Fruit fly (Drosophila melanogaster) whole organism, embryonic: ENCODE data around the gene CG42577.
A peak's percentile ranks its signal among the peaks of the same experiment; 100 is the strongest.

Experiments used
- Awh ChIP-seq: fragments of 200-800 bp; sonication (Bioruptor generic); IDR thresholded peaks from 2 replicates; pipeline ENCODE4, ENCODE4 v1.3.6; 2022; ENCODE audit warnings: missing biosample characterization, missing genetic modification characterization
- Bgb ChIP-seq: fragments of 200-800 bp; sonication (Bioruptor generic); IDR thresholded peaks from 2 replicates; pipeline ENCODE4 v1.3.6; 2022; ENCODE audit warnings: missing biosample characterization, missing genetic modification characterization; ENCODE audit not compliant: partially characterized antibody
- BtbVII ChIP-seq: fragments of 200-800 bp; sonication (Bioruptor generic); optimal IDR thresholded peaks from 3 replicates; lab custom pipeline; 2017; ENCODE audit warnings: missing biosample characterization, mild to moderate bottlenecking, missing genetic modification characterization
- CG10366 ChIP-seq: fragments of 200-800 bp; sonication (Bioruptor generic); IDR thresholded peaks from 2 replicates; pipeline ENCODE4 v1.3.6; 2022; ENCODE audit warnings: missing biosample characterization, missing genetic modification characterization
- CG10979 ChIP-seq: fragments of 200-800 bp; sonication (Bioruptor generic); optimal IDR thresholded peaks from 2 replicates; lab custom pipeline; 2018; ENCODE audit warnings: missing biosample characterization, mild to moderate bottlenecking, missing genetic modification characterization, moderate library complexity
- CG11247 ChIP-seq: fragments of 200-800 bp; sonication (Bioruptor generic); IDR thresholded peaks from 2 replicates; pipeline ENCODE4 v1.3.6; 2022; ENCODE audit warnings: missing biosample characterization, missing genetic modification characterization
- CG11695 ChIP-seq: fragments of 200-800 bp; sonication (Bioruptor generic); IDR thresholded peaks from 3 replicates; pipeline ENCODE4 v1.3.6; 2022; ENCODE audit warnings: missing biosample characterization, missing genetic modification characterization
- CG15514 ChIP-seq: fragments of 200-800 bp; sonication (Bioruptor generic); optimal IDR thresholded peaks from 3 replicates; lab custom pipeline; 2017; ENCODE audit warnings: missing biosample characterization, missing genetic modification characterization, mild to moderate bottlenecking, moderate library complexity, missing genetic modification reagents
- CG15696 ChIP-seq: fragments of 200-800 bp; sonication (Bioruptor generic); optimal IDR thresholded peaks from 2 replicates; lab custom pipeline; 2019; ENCODE audit warnings: missing biosample characterization, mild to moderate bottlenecking, missing genetic modification characterization, moderate library complexity
- CG1602 ChIP-seq: fragments of 200-800 bp; sonication (Bioruptor generic); optimal IDR thresholded peaks from 3 replicates; lab custom pipeline; 2016; ENCODE audit warnings: missing biosample characterization, missing genetic modification characterization
- CG17612 ChIP-seq: fragments of 200-800 bp; sonication (Bioruptor generic); IDR thresholded peaks from 2 replicates; pipeline ENCODE4 v1.3.6; 2022; ENCODE audit warnings: missing biosample characterization, missing genetic modification characterization
- CG1792 ChIP-seq: fragments of 200-800 bp; sonication (Bioruptor generic); optimal IDR thresholded peaks from 2 replicates; lab custom pipeline; 2016; ENCODE audit warnings: missing biosample characterization, missing genetic modification characterization
- CG2199 ChIP-seq: fragments of 200-800 bp; sonication (Bioruptor generic); IDR thresholded peaks from 3 replicates; pipeline ENCODE4 v1.3.6; 2022; ENCODE audit warnings: missing biosample characterization, missing genetic modification characterization
- CG31388 ChIP-seq: fragments of 200-800 bp; sonication (Bioruptor generic); optimal IDR thresholded peaks from 2 replicates; lab custom pipeline; 2016; ENCODE audit warnings: missing biosample characterization, missing genetic modification characterization
- CG33557 ChIP-seq: fragments of 200-800 bp; sonication (Bioruptor generic); optimal IDR thresholded peaks from 2 replicates; lab custom pipeline; 2019; ENCODE audit warnings: missing biosample characterization, mild to moderate bottlenecking, missing genetic modification characterization, moderate library complexity
- CG4328 ChIP-seq: fragments of 200-800 bp; sonication (Bioruptor generic); optimal IDR thresholded peaks from 3 replicates; lab custom pipeline; 2017; ENCODE audit warnings: missing biosample characterization, missing genetic modification reagents, missing genetic modification characterization
- CG4730 ChIP-seq: fragments of 200-800 bp; sonication (Bioruptor generic); IDR thresholded peaks from 2 replicates; pipeline ENCODE4 v1.3.6; 2022; ENCODE audit warnings: missing biosample characterization, missing genetic modification characterization
- CG5245 ChIP-seq: fragments of 200-800 bp; sonication (Bioruptor generic); optimal IDR thresholded peaks from 3 replicates; lab custom pipeline; 2016; ENCODE audit warnings: missing biosample characterization, missing genetic modification characterization
- CG7271 ChIP-seq: fragments of 200-800 bp; sonication (Bioruptor generic); optimal IDR thresholded peaks from 2 replicates; lab custom pipeline; 2018; ENCODE audit warnings: missing biosample characterization, mild to moderate bottlenecking, missing genetic modification characterization, moderate library complexity
- CG8290 ChIP-seq, 3 experiments: fragments of 200-800 bp; sonication (Bioruptor generic); optimal IDR thresholded peaks; 2 replicates each; lab custom pipeline; 2016 to 2019; ENCODE audit warnings: missing biosample characterization in 3 of 3, missing genetic modification characterization in 3 of 3, mild to moderate bottlenecking in 2 of 3, moderate library complexity in 1 of 3
- CG8478 ChIP-seq: fragments of >200 bp; optimal IDR thresholded peaks from 2 replicates; lab custom pipeline; 2018
- CG8765 ChIP-seq: fragments of 200-800 bp; sonication (Bioruptor generic); IDR thresholded peaks from 2 replicates; pipeline ENCODE4 v1.3.6; 2022; ENCODE audit warnings: missing biosample characterization, missing genetic modification characterization
- CG9609 ChIP-seq: fragments of 200-800 bp; sonication (Bioruptor generic); optimal IDR thresholded peaks from 3 replicates; lab custom pipeline; 2016; ENCODE audit warnings: missing biosample characterization, missing genetic modification characterization
- CG9727 ChIP-seq: fragments of 200-800 bp; sonication (Bioruptor generic); optimal IDR thresholded peaks from 3 replicates; lab custom pipeline; 2017; ENCODE audit warnings: missing biosample characterization, mild to moderate bottlenecking, missing genetic modification characterization
- CG9797 ChIP-seq: fragments of 200-800 bp; sonication (Bioruptor generic); optimal IDR thresholded peaks from 3 replicates; lab custom pipeline; 2018; ENCODE audit warnings: missing biosample characterization, mild to moderate bottlenecking, missing genetic modification characterization
- Dfd ChIP-seq, 2 experiments: fragments of >200 bp; optimal IDR thresholded peaks; 2 replicates each; lab custom pipeline; 2017; ENCODE audit warnings: missing biosample characterization in 2 of 2, missing genetic modification characterization in 2 of 2
- HLHmδ ChIP-seq: fragments of 200-800 bp; sonication (Bioruptor generic); optimal IDR thresholded peaks from 2 replicates; lab custom pipeline; 2018; ENCODE audit warnings: missing biosample characterization, mild to moderate bottlenecking, missing genetic modification characterization, moderate library complexity
- MBD-R2 ChIP-seq: fragments of 200-800 bp; sonication (Bioruptor generic); IDR thresholded peaks from 2 replicates; pipeline ENCODE4 v1.3.6; 2022; ENCODE audit warnings: missing biosample characterization, missing genetic modification characterization
- MESR4 ChIP-seq: fragments of 200-800 bp; sonication (Bioruptor generic); optimal IDR thresholded peaks from 2 replicates; lab custom pipeline; 2018; ENCODE audit warnings: missing biosample characterization, mild to moderate bottlenecking, missing genetic modification characterization, moderate library complexity
- Sin3A ChIP-seq: fragments of >200 bp; optimal IDR thresholded peaks from 2 replicates; lab custom pipeline; 2018
- Sry-δ ChIP-seq: fragments of 200-800 bp; sonication (Bioruptor generic); optimal IDR thresholded peaks from 2 replicates; lab custom pipeline; 2016; ENCODE audit warnings: missing biosample characterization, missing genetic modification characterization
- al ChIP-seq: fragments of 200-800 bp; sonication (Bioruptor generic); IDR thresholded peaks from 2 replicates; pipeline ENCODE4 v1.3.6; 2022; ENCODE audit warnings: missing biosample characterization, missing genetic modification characterization
- aop ChIP-seq: fragments of 200-800 bp; sonication (Bioruptor generic); IDR thresholded peaks from 2 replicates; pipeline ENCODE4 v1.3.6; 2022; ENCODE audit warnings: missing biosample characterization, missing genetic modification characterization
- ato ChIP-seq: fragments of 200-800 bp; sonication (Bioruptor generic); IDR thresholded peaks from 2 replicates; pipeline ENCODE4 v1.3.6; 2022; ENCODE audit warnings: missing biosample characterization, missing genetic modification characterization; ENCODE audit not compliant: partially characterized antibody
- cad ChIP-seq: fragments of >200 bp; optimal IDR thresholded peaks from 2 replicates; lab custom pipeline; 2017; ENCODE audit warnings: missing biosample characterization, missing genetic modification characterization
- caup ChIP-seq: fragments of 200-800 bp; sonication (Bioruptor generic); optimal IDR thresholded peaks from 3 replicates; lab custom pipeline; 2017; ENCODE audit warnings: missing biosample characterization, mild to moderate bottlenecking, missing genetic modification characterization, moderate library complexity; ENCODE audit not compliant: severe bottlenecking
- chinmo ChIP-seq: fragments of 200-800 bp; sonication (Bioruptor generic); IDR thresholded peaks from 4 replicates; pipeline ENCODE4 v1.3.6; 2022; ENCODE audit warnings: missing biosample characterization, missing genetic modification characterization; ENCODE audit not compliant: partially characterized antibody
- crp ChIP-seq, 2 experiments: fragments of 200-800 bp; sonication (Bioruptor generic); optimal IDR thresholded peaks; 2 replicates in 1 of 2; 3 replicates in 1 of 2; lab custom pipeline; 2017; ENCODE audit warnings: missing biosample characterization in 2 of 2, missing genetic modification characterization in 2 of 2, mild to moderate bottlenecking in 1 of 2, moderate library complexity in 1 of 2
- cwo ChIP-seq: fragments of 200-800 bp; sonication (Bioruptor generic); optimal IDR thresholded peaks from 3 replicates; lab custom pipeline; 2017; ENCODE audit warnings: missing biosample characterization, missing genetic modification characterization, mild to moderate bottlenecking, moderate library complexity, missing genetic modification reagents
- disco-r ChIP-seq: fragments of 200-800 bp; sonication (Bioruptor generic); optimal IDR thresholded peaks from 2 replicates; lab custom pipeline; 2016; ENCODE audit warnings: missing biosample characterization, missing genetic modification characterization
- dpn ChIP-seq, 2 experiments: fragments of 200-800 bp; sonication (Bioruptor generic); optimal IDR thresholded peaks; 3 replicates each; lab custom pipeline; 2016; ENCODE audit warnings: missing biosample characterization in 2 of 2, missing genetic modification characterization in 2 of 2
- hb ChIP-seq: fragments of 200-800 bp; sonication (Bioruptor generic); IDR thresholded peaks from 3 replicates; pipeline ENCODE4 v1.3.6; 2022; ENCODE audit warnings: missing biosample characterization, missing genetic modification characterization; ENCODE audit not compliant: partially characterized antibody
- pb ChIP-seq: fragments of 200-800 bp; sonication (Bioruptor generic); optimal IDR thresholded peaks from 3 replicates; lab custom pipeline; 2016; ENCODE audit warnings: missing biosample characterization, missing genetic modification characterization
- pita ChIP-seq: fragments of 200-800 bp; sonication (Bioruptor generic); optimal IDR thresholded peaks from 2 replicates; lab custom pipeline; 2017; ENCODE audit warnings: missing biosample characterization, mild to moderate bottlenecking, missing genetic modification characterization
- pnt ChIP-seq: fragments of 200-800 bp; sonication (Bioruptor generic); optimal IDR thresholded peaks from 3 replicates; lab custom pipeline; 2016; ENCODE audit warnings: missing biosample characterization, missing genetic modification characterization
- pum ChIP-seq: fragments of 200-800 bp; sonication (Bioruptor generic); optimal IDR thresholded peaks from 2 replicates; lab custom pipeline; 2016; ENCODE audit warnings: missing biosample characterization, missing genetic modification characterization
- sd ChIP-seq: fragments of 200-800 bp; sonication (Bioruptor generic); optimal IDR thresholded peaks from 3 replicates; lab custom pipeline; 2018; ENCODE audit warnings: missing biosample characterization, mild to moderate bottlenecking, missing genetic modification characterization, moderate library complexity
- sqz ChIP-seq: fragments of 200-800 bp; sonication (Bioruptor generic); optimal IDR thresholded peaks from 3 replicates; lab custom pipeline; 2018; ENCODE audit warnings: missing biosample characterization, mild to moderate bottlenecking, missing genetic modification characterization
- tgo ChIP-seq: fragments of 200-800 bp; sonication (Bioruptor generic); IDR thresholded peaks from 3 replicates; pipeline ENCODE4 v1.3.6; 2022; ENCODE audit warnings: missing biosample characterization, missing genetic modification characterization
- tin ChIP-seq: fragments of 200-800 bp; sonication (Bioruptor generic); optimal IDR thresholded peaks from 3 replicates; lab custom pipeline; 2016; ENCODE audit warnings: missing biosample characterization, missing genetic modification characterization
- zen2 ChIP-seq: fragments of 200-800 bp; sonication (Bioruptor generic); IDR thresholded peaks from 3 replicates; pipeline ENCODE4 v1.3.6; 2022; ENCODE audit warnings: missing biosample characterization, missing genetic modification characterization; ENCODE audit not compliant: partially characterized antibody

CG42577 gene

DNA sequence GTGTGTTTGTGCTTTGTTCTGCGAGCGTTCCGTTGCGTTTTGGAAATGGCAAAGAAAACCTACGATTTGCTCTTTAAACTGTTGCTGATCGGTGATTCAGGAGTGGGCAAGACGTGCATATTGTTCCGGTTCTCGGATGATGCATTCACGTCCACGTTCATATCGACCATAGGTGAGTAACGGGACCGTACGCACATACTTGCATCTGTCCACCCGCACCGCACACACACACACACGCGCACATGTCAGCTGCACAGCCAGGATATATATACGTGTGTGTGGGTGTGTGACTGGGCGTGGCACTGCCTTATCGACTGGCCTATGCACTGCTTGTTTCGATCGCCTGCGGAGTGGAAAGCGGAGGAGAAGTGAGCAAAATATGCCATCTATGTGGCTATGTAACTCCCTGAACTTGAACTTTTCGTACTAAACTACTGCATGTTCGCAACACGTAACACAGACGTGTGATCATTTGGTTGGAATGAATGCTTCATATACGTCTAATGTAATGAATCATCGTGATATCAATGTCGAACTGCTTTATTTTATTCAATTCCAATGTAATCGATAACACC is 7.4 kb upstream of the CG42577 start (continued):
- TF ChIP-seq Sry-δ (GFP tag; lab: Kevin White, UChicago) (no peak), crp (GFP tag; optimal IDR thresholded peaks at IDR 0.05; lab: Kevin White, UChicago) (peak in 1 of 2 experiments; percentile 36), pita (GFP tag; lab: Kevin White, UChicago) (no peak), CG8290 (GFP tag; optimal IDR thresholded peaks at IDR 0.05; lab: Kevin White, UChicago) (peak; percentile 53), CG8290 (tag; optimal IDR thresholded peaks at IDR 0.05; lab: Kevin White, UChicago) (peak; percentile 30 to 33), CG2199 (GFP tag; lab: Robert Waterston, UW) (no peak), CG5245 (GFP tag; lab: Kevin White, UChicago) (no peak), CG9797 (GFP tag; lab: Kevin White, UChicago) (no peak), al (GFP tag; lab: Robert Waterston, UW) (no peak), chinmo (0 out of 4 replicates have a peak, but pooled peaks have one; percentile 21), caup (GFP tag; lab: Kevin White, UChicago) (no peak), MBD-R2 (no peak), CG9609 (no peak), HLHmδ (no peak), pnt (GFP tag; lab: Kevin White, UChicago) (no peak), CG10979 (tag; lab: Kevin White, UChicago) (no peak), CG15696 (tag; lab: Kevin White, UChicago) (no peak), Bgb (GFP tag; lab: Robert Waterston, UW) (no peak), hb (no peak), CG31388 (GFP tag; lab: Kevin White, UChicago) (no peak), Awh (GFP tag; lab: Robert Waterston, UW) (no peak), Sin3A (lab: Kevin White, UChicago) (no peak), pum (GFP tag; lab: Kevin White, UChicago) (no peak), CG7271 (no peak), CG9727 (GFP tag; lab: Kevin White, UChicago) (no peak), CG1792 (GFP tag; lab: Kevin White, UChicago) (no peak), pb (no peak), cwo (GFP tag; lab: Kevin White, UChicago) (no peak), sd (peak; percentile 58), CG8765 (GFP tag; lab: Robert Waterston, UW) (no peak), CG1602 (GFP tag; lab: Kevin White, UChicago) (no peak), CG4730 (GFP tag; lab: Robert Waterston, UW) (no peak), zen2 (GFP tag; lab: Robert Waterston, UW) (no peak), aop (GFP tag; lab: Robert Waterston, UW) (no peak), sqz (no peak), CG4328 (no peak), CG11247 (no peak), tin (GFP tag; lab: Kevin White, UChicago) (no peak), CG15514 (GFP tag; lab: Kevin White, UChicago) (no peak), tgo (GFP tag; lab: Robert Waterston, UW) (no peak), CG8478 (lab: Kevin White, UChicago) (peak; percentile 89), MESR4 (GFP tag; lab: Kevin White, UChicago) (peak; percentile 39), CG10366 (GFP tag; lab: Robert Waterston, UW) (no peak), CG33557 (no peak), disco-r (GFP tag; lab: Kevin White, UChicago) (no peak), cad (GFP tag; lab: Kevin White, UChicago) (no peak), ato (no peak), dpn (GFP tag; optimal IDR thresholded peaks at IDR 0.05; lab: Kevin White, UChicago) (no peak), CG11695 (no peak), CG17612 (GFP tag; lab: Robert Waterston, UW) (no peak), Dfd (GFP tag; optimal IDR thresholded peaks at IDR 0.05; lab: Kevin White, UChicago) (peak in 1 of 2 experiments; percentile 74), BtbVII (GFP tag; lab: Kevin White, UChicago) (no peak)
